Fruit fly (Drosophila melanogaster): Measurements from ENCODE around the gene CG1409.
A peak's percentile ranks its signal among the peaks of the same experiment; 100 is the strongest.

Gene CG1409

dm6 chrX:7857873-7858272 lies at the start of gene CG1409:
Gene CG1409, plus strand, starts transcription at chrX:7858173.
- TF ChIP-seq CG7045 (GFP tag; optimal IDR thresholded peaks at IDR 0.05): no peak
- TF ChIP-seq Crg-1 (GFP tag; optimal IDR thresholded peaks at IDR 0.05): no peak
- TF ChIP-seq Mnt (GFP tag; optimal IDR thresholded peaks at IDR 0.05): no peak
- no peak for TF ChIP-seq kay (GFP tag; ENCODE audit: borderline replicate concordance)
- no peak for TF ChIP-seq cic (GFP tag; optimal IDR thresholded peaks at IDR 0.05)
- TF ChIP-seq CG12768 (GFP tag; optimal IDR thresholded peaks at IDR 0.05): no peak
- no peak for TF ChIP-seq CG1620 (GFP tag; optimal IDR thresholded peaks at IDR 0.05)
- no peak for TF ChIP-seq CG7101 (tag; optimal IDR thresholded peaks at IDR 0.05)
- TF ChIP-seq pad (GFP tag; optimal IDR thresholded peaks at IDR 0.05): no peak
- TF ChIP-seq toe (GFP tag; optimal IDR thresholded peaks at IDR 0.05): no peak

dm6 chrX:7822910-7823309 lies 35.1 kb upstream of the CG1409 start:
- TF ChIP-seq CG1620 (GFP tag; optimal IDR thresholded peaks at IDR 0.05): no peak
- TF ChIP-seq CG7101 (tag; optimal IDR thresholded peaks at IDR 0.05): no peak
- no peak for TF ChIP-seq Clk (GFP tag; optimal IDR thresholded peaks at IDR 0.05)
- no peak for TF ChIP-seq Mnt (GFP tag; optimal IDR thresholded peaks at IDR 0.05)
- TF ChIP-seq ovo (GFP tag; optimal IDR thresholded peaks at IDR 0.05): no peak
- TF ChIP-seq CG33017 (tag; optimal IDR thresholded peaks at IDR 0.05): no peak
- no peak for TF ChIP-seq CG11617 (GFP tag; optimal IDR thresholded peaks at IDR 0.05)
- TF ChIP-seq tj (GFP tag; optimal IDR thresholded peaks at IDR 0.05): no peak
- no peak for TF ChIP-seq Hr96 (GFP tag; optimal IDR thresholded peaks at IDR 0.05)
- no peak for TF ChIP-seq CG7045 (GFP tag; optimal IDR thresholded peaks at IDR 0.05)
- no peak for TF ChIP-seq toe (GFP tag; optimal IDR thresholded peaks at IDR 0.05)
- TF ChIP-seq CG5204 (GFP tag; optimal IDR thresholded peaks at IDR 0.05): no peak
- no peak for TF ChIP-seq Crg-1 (GFP tag; optimal IDR thresholded peaks at IDR 0.05)
- TF ChIP-seq bab1 (GFP tag; optimal IDR thresholded peaks at IDR 0.05): no peak

- TF ChIP-seq Clk (GFP tag; optimal IDR thresholded peaks at IDR 0.05): no peak
- no peak for TF ChIP-seq CG7045 (GFP tag; optimal IDR thresholded peaks at IDR 0.05)
- TF ChIP-seq CG11617 (GFP tag; optimal IDR thresholded peaks at IDR 0.05): no peak
- TF ChIP-seq cic (GFP tag; optimal IDR thresholded peaks at IDR 0.05): no peak
- TF ChIP-seq CG12768 (GFP tag; optimal IDR thresholded peaks at IDR 0.05): no peak
Measured at dm6 chrX:7825310-7825709, 32.7 kb upstream of the CG1409 start.

dm6 chrX:7825897-7826296 lies 32.1 kb upstream of the CG1409 start, which contains the start of gene CARPA:
Gene CARPA, plus strand, starts transcription at chrX:7826197.
- TF ChIP-seq CG7101 (tag; optimal IDR thresholded peaks at IDR 0.05) (no peak), CG5204 (GFP tag; optimal IDR thresholded peaks at IDR 0.05) (no peak), Hr96 (GFP tag; optimal IDR thresholded peaks at IDR 0.05) (no peak), CG1620 (GFP tag; optimal IDR thresholded peaks at IDR 0.05) (no peak), CG7045 (GFP tag; optimal IDR thresholded peaks at IDR 0.05) (no peak), ovo (GFP tag; optimal IDR thresholded peaks at IDR 0.05) (no peak), Mnt (GFP tag; optimal IDR thresholded peaks at IDR 0.05) (no peak), Clk (GFP tag; optimal IDR thresholded peaks at IDR 0.05) (no peak), pad (GFP tag; optimal IDR thresholded peaks at IDR 0.05) (no peak), CG14711 (tag; optimal IDR thresholded peaks at IDR 0.05) (no peak), bab1 (GFP tag; optimal IDR thresholded peaks at IDR 0.05) (no peak), kay (GFP tag; ENCODE audit: borderline replicate concordance) (no peak), CG12768 (GFP tag; optimal IDR thresholded peaks at IDR 0.05) (no peak), tj (GFP tag; optimal IDR thresholded peaks at IDR 0.05) (no peak), CG33017 (tag; optimal IDR thresholded peaks at IDR 0.05) (no peak), toe (GFP tag; optimal IDR thresholded peaks at IDR 0.05) (no peak), cic (GFP tag; optimal IDR thresholded peaks at IDR 0.05) (no peak), CG11617 (GFP tag; optimal IDR thresholded peaks at IDR 0.05) (no peak), Crg-1 (GFP tag; optimal IDR thresholded peaks at IDR 0.05) (no peak), cnc (optimal IDR thresholded peaks at IDR 0.05) (no peak)

dm6 chrX:7854144-7854543 lies 3.8 kb upstream of the CG1409 start, which contains the start of gene CG10920:
Gene CG10920, minus strand, starts transcription at chrX:7854244.
- TF ChIP-seq Hr96 (GFP tag; optimal IDR thresholded peaks at IDR 0.05): no peak

dm6 chrX:7866868-7867267 lies 8.9 kb downstream of the CG1409 start, which contains the start of gene Ir7b:
Gene Ir7b, minus strand, starts transcription at chrX:7866968.
- TF ChIP-seq pad (GFP tag; optimal IDR thresholded peaks at IDR 0.05): no peak
- TF ChIP-seq cic (GFP tag; optimal IDR thresholded peaks at IDR 0.05): no peak
- TF ChIP-seq tj (GFP tag; optimal IDR thresholded peaks at IDR 0.05): no peak
- TF ChIP-seq Crg-1 (GFP tag; optimal IDR thresholded peaks at IDR 0.05): no peak
- no peak for TF ChIP-seq CG14711 (tag; optimal IDR thresholded peaks at IDR 0.05)
- no peak for TF ChIP-seq kay (GFP tag; ENCODE audit: borderline replicate concordance)
- no peak for TF ChIP-seq CG7045 (GFP tag; optimal IDR thresholded peaks at IDR 0.05)
- TF ChIP-seq CG12768 (GFP tag; optimal IDR thresholded peaks at IDR 0.05): no peak
- TF ChIP-seq CG7101 (tag; optimal IDR thresholded peaks at IDR 0.05): no peak
- no peak for TF ChIP-seq toe (GFP tag; optimal IDR thresholded peaks at IDR 0.05)
- TF ChIP-seq bab1 (GFP tag; optimal IDR thresholded peaks at IDR 0.05): no peak
- TF ChIP-seq CG11617 (GFP tag; optimal IDR thresholded peaks at IDR 0.05): no peak

- TF ChIP-seq tj (GFP tag; optimal IDR thresholded peaks at IDR 0.05) (peak; percentile 95), pad (GFP tag; optimal IDR thresholded peaks at IDR 0.05) (peak; percentile 17), toe (GFP tag; optimal IDR thresholded peaks at IDR 0.05) (no peak), CG14711 (tag; optimal IDR thresholded peaks at IDR 0.05) (peak; percentile 26), CG33017 (tag; optimal IDR thresholded peaks at IDR 0.05) (no peak), bab1 (GFP tag; optimal IDR thresholded peaks at IDR 0.05) (peak; percentile 88)
Measured at dm6 chrX:7873172-7873930, 15.4 kb downstream of the CG1409 start, which contains the start of gene dec. Gene dec, minus strand, starts transcription at chrX:7873222.
